Worm (Caenorhabditis elegans): Measurements from ENCODE around the gene clec-206.

- TF ChIP-seq nhr-11 (tag; optimal IDR thresholded peaks at IDR 0.05), result no peak
- TF ChIP-seq nhr-237 (tag; optimal IDR thresholded peaks at IDR 0.05), result no peak
- no peak for TF ChIP-seq pqm-1 (tag; optimal IDR thresholded peaks at IDR 0.05)
- no peak for TF ChIP-seq aha-1 (tag; optimal IDR thresholded peaks at IDR 0.05)
- no peak for TF ChIP-seq nhr-47 (tag; optimal IDR thresholded peaks at IDR 0.05)
- TF ChIP-seq dsc-1 (tag; optimal IDR thresholded peaks at IDR 0.05), result no peak
- no peak for TF ChIP-seq ceh-63 (GFP tag; optimal IDR thresholded peaks at IDR 0.05)
- TF ChIP-seq efl-1 (optimal IDR thresholded peaks at IDR 0.05), result no peak
- TF ChIP-seq efl-1 (GFP tag; optimal IDR thresholded peaks at IDR 0.05 in 1 of 2), result no peak
- TF ChIP-seq fos-1 (tag; optimal IDR thresholded peaks at IDR 0.05), result no peak
- TF ChIP-seq lin-39 (tag; optimal IDR thresholded peaks at IDR 0.05), result no peak
- TF ChIP-seq ztf-11 (tag; optimal IDR thresholded peaks at IDR 0.05), result no peak
- TF ChIP-seq skn-1 (tag; optimal IDR thresholded peaks at IDR 0.05), result no peak
- TF ChIP-seq xbp-1 (tag; optimal IDR thresholded peaks at IDR 0.05), result no peak
These were observed 12.3 kb upstream of the clec-206 start, which contains the start of gene F59A7.2 for ce11 chrV:2016428-2016827.

All from whole organism, L1 larva.